Worm (Caenorhabditis elegans): ENCODE data around the gene tmc-2.

- 0 out of 2 replicates have a peak, but pooled peaks have one; percentile 41 for TF ChIP-seq nfyb-1 (GFP tag; IDR thresholded peaks at IDR 0.05)
- TF ChIP-seq lin-26 (GFP tag; IDR thresholded peaks at IDR 0.05), result no peak
Measured at ce11 chrX:9261626-9262189, 41.8 kb upstream of the tmc-2 start.
